Fruit fly (Drosophila melanogaster): Measurements from ENCODE around the gene CCT7.

DNA sequence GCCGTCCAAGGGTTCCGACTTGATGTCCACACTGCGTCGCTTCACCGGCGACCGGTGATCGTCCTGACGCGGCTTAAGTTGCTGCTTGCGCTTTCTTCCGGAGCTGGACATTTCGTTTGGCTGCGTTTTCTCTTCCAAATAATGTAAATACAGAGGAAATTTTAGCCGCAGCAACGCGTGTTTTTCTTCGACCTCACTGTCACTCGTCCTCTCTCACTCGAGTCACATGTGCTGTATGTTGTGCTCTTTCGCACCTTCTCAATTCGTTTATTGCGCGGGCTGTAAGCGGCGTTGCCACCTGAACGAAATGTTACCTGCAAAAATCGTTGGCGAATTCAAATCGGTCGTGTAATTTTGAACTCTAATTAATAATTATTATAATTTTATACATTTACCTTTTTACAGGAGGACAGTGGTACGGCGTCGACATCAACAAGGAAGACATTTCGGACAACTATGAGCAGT, 4.1 kb downstream of the CCT7 start, which contains the start of gene CG9839:
- TF ChIP-seq CG8478 (optimal IDR thresholded peaks at IDR 0.05), result no peak
- peak in 1 of 2 experiments; percentile 26 for TF ChIP-seq CTCF (optimal IDR thresholded peaks at IDR 0.05)
